Fruit fly (Drosophila melanogaster) whole organism, embryonic: Measurements from ENCODE around the gene Cnb.

Experiments used
- Bgb ChIP-seq: fragments of 200-800 bp; sonication (Bioruptor generic); IDR thresholded peaks from 2 replicates; pipeline ENCODE4 v1.3.6; 2022; ENCODE audit warnings: missing biosample characterization, missing genetic modification characterization; ENCODE audit not compliant: partially characterized antibody
- CG10209 ChIP-seq: fragments of 200-800 bp; sonication (Bioruptor generic); optimal IDR thresholded peaks from 3 replicates; lab custom pipeline; 2017; ENCODE audit warnings: missing biosample characterization, mild to moderate bottlenecking, missing genetic modification characterization, missing genetic modification reagents
- CG11560 ChIP-seq: fragments of 200-800 bp; sonication (Bioruptor generic); IDR thresholded peaks from 3 replicates; pipeline ENCODE4 v1.3.6; 2022; ENCODE audit warnings: missing biosample characterization, missing genetic modification characterization
- CG14965 ChIP-seq: fragments of 200-800 bp; sonication (Bioruptor generic); optimal IDR thresholded peaks from 2 replicates; lab custom pipeline; 2016; ENCODE audit warnings: missing biosample characterization, missing genetic modification characterization, borderline replicate concordance
- CG1603 ChIP-seq: fragments of 200-800 bp; sonication (Bioruptor generic); optimal IDR thresholded peaks from 2 replicates; lab custom pipeline; 2019; ENCODE audit warnings: missing biosample characterization, mild to moderate bottlenecking, missing genetic modification characterization, moderate library complexity
- CG17328 ChIP-seq: fragments of 200-800 bp; sonication (Bioruptor generic); IDR thresholded peaks from 2 replicates; pipeline ENCODE4 v1.3.6; 2022; ENCODE audit warnings: missing biosample characterization, missing genetic modification characterization
- CG17912 ChIP-seq: fragments of 200-800 bp; sonication (Bioruptor generic); optimal IDR thresholded peaks from 2 replicates; lab custom pipeline; 2018; ENCODE audit warnings: missing biosample characterization, mild to moderate bottlenecking, missing genetic modification characterization
- CG2120 ChIP-seq: fragments of 200-800 bp; sonication (Bioruptor generic); optimal IDR thresholded peaks from 3 replicates; lab custom pipeline; 2016; ENCODE audit warnings: missing biosample characterization, missing genetic modification characterization
- CG2712 ChIP-seq: fragments of 200-800 bp; optimal IDR thresholded peaks from 3 replicates; lab custom pipeline; 2019; ENCODE audit warnings: missing biosample characterization, mild to moderate bottlenecking, missing genetic modification characterization, moderate library complexity
- CG3065 ChIP-seq: fragments of 200-800 bp; sonication (Bioruptor generic); optimal IDR thresholded peaks from 2 replicates; lab custom pipeline; 2016; ENCODE audit warnings: missing biosample characterization, missing genetic modification characterization
- CG32767 ChIP-seq: fragments of 200-800 bp; sonication (Bioruptor generic); IDR thresholded peaks from 2 replicates; pipeline ENCODE4 v1.3.6; 2022; ENCODE audit warnings: missing biosample characterization, missing genetic modification characterization
- CG3407 ChIP-seq: fragments of 200-800 bp; sonication (Bioruptor generic); optimal IDR thresholded peaks from 2 replicates; lab custom pipeline; 2018; ENCODE audit warnings: missing biosample characterization, mild to moderate bottlenecking, missing genetic modification characterization
- CG34224 ChIP-seq: fragments of 200-800 bp; sonication (Bioruptor generic); IDR thresholded peaks from 3 replicates; pipeline ENCODE4 v1.3.6; 2022; ENCODE audit warnings: missing biosample characterization, missing genetic modification characterization; ENCODE audit not compliant: partially characterized antibody
- CG5245 ChIP-seq: fragments of 200-800 bp; sonication (Bioruptor generic); optimal IDR thresholded peaks from 3 replicates; lab custom pipeline; 2016; ENCODE audit warnings: missing biosample characterization, missing genetic modification characterization
- CG6765 ChIP-seq: fragments of 200-800 bp; sonication (Bioruptor generic); optimal IDR thresholded peaks from 3 replicates; lab custom pipeline; 2017; ENCODE audit warnings: missing biosample characterization, mild to moderate bottlenecking, missing genetic modification characterization
- CG6791 ChIP-seq: fragments of 200-800 bp; sonication (Bioruptor generic); IDR thresholded peaks from 3 replicates; pipeline ENCODE4 v1.3.6; 2022; ENCODE audit warnings: missing biosample characterization, missing genetic modification characterization; ENCODE audit not compliant: partially characterized antibody
- CG7839 ChIP-seq: fragments of 200-800 bp; sonication (Bioruptor generic); optimal IDR thresholded peaks from 3 replicates; lab custom pipeline; 2018; ENCODE audit warnings: missing biosample characterization, mild to moderate bottlenecking, missing genetic modification characterization, moderate library complexity
- CoRest ChIP-seq: fragments of 200-800 bp; sonication (Bioruptor generic); optimal IDR thresholded peaks from 3 replicates; lab custom pipeline; 2018; ENCODE audit warnings: missing biosample characterization, mild to moderate bottlenecking, missing genetic modification characterization, moderate library complexity
- D19A ChIP-seq: fragments of 200-800 bp; optimal IDR thresholded peaks from 3 replicates; lab custom pipeline; 2019; ENCODE audit warnings: missing biosample characterization, mild to moderate bottlenecking, missing genetic modification characterization, moderate library complexity
- Dfd ChIP-seq, 2 experiments: fragments of >200 bp; optimal IDR thresholded peaks; 2 replicates each; lab custom pipeline; 2017; ENCODE audit warnings: missing biosample characterization in 2 of 2, missing genetic modification characterization in 2 of 2
- Ptx1 ChIP-seq: fragments of 200-800 bp; sonication (Bioruptor generic); IDR thresholded peaks from 2 replicates; pipeline ENCODE4 v1.3.6; 2022; ENCODE audit warnings: missing biosample characterization, missing genetic modification characterization
- TFAM ChIP-seq: fragments of 200-800 bp; sonication (Bioruptor generic); optimal IDR thresholded peaks from 2 replicates; lab custom pipeline; 2017; ENCODE audit warnings: missing biosample characterization, missing genetic modification characterization, inconsistent platforms
- Xbp1 ChIP-seq: fragments of 200-800 bp; sonication (Bioruptor generic); optimal IDR thresholded peaks from 3 replicates; lab custom pipeline; 2016; ENCODE audit warnings: missing biosample characterization, mild to moderate bottlenecking, missing genetic modification characterization
- cg ChIP-seq: fragments of 200-800 bp; sonication (Bioruptor generic); optimal IDR thresholded peaks from 3 replicates; lab custom pipeline; 2019; ENCODE audit warnings: missing biosample characterization, mild to moderate bottlenecking, missing genetic modification characterization, moderate library complexity
- chm ChIP-seq: fragments of 200-800 bp; sonication (Bioruptor generic); IDR thresholded peaks from 2 replicates; pipeline ENCODE4 v1.3.6; 2022; ENCODE audit warnings: missing biosample characterization, missing genetic modification characterization
- dysf ChIP-seq: fragments of 200-800 bp; sonication (Bioruptor generic); IDR thresholded peaks from 3 replicates; pipeline ENCODE4 v1.3.6; 2022; ENCODE audit warnings: missing biosample characterization, missing genetic modification characterization
- fd102C ChIP-seq: fragments of 200-800 bp; sonication (Bioruptor generic); optimal IDR thresholded peaks from 2 replicates; lab custom pipeline; 2018; ENCODE audit warnings: missing biosample characterization, mild to moderate bottlenecking, missing genetic modification characterization, moderate library complexity
- gfzf ChIP-seq: fragments of 200-800 bp; sonication (Bioruptor generic); optimal IDR thresholded peaks from 2 replicates; lab custom pipeline; 2016; ENCODE audit warnings: missing biosample characterization, mild to moderate bottlenecking, missing genetic modification characterization, moderate library complexity
- gsb-n ChIP-seq: fragments of 200-800 bp; sonication (Bioruptor generic); optimal IDR thresholded peaks from 3 replicates; lab custom pipeline; 2018; ENCODE audit warnings: missing biosample characterization, mild to moderate bottlenecking, missing genetic modification characterization
- jumu ChIP-seq: fragments of 200-800 bp; sonication (Bioruptor generic); optimal IDR thresholded peaks from 3 replicates; lab custom pipeline; 2016; ENCODE audit warnings: missing biosample characterization, missing genetic modification characterization
- kay ChIP-seq: fragments of 200-800 bp; sonication (Bioruptor generic); optimal IDR thresholded peaks from 2 replicates; lab custom pipeline; 2016; ENCODE audit warnings: missing biosample characterization, missing genetic modification characterization
- klu ChIP-seq: fragments of 200-800 bp; sonication (Bioruptor generic); IDR thresholded peaks from 2 replicates; pipeline ENCODE4 v1.3.6; 2022; ENCODE audit warnings: missing biosample characterization, missing genetic modification characterization
- lab ChIP-seq: fragments of 200-800 bp; sonication (Bioruptor generic); optimal IDR thresholded peaks from 3 replicates; lab custom pipeline; 2017; ENCODE audit warnings: missing biosample characterization, missing genetic modification characterization, mild to moderate bottlenecking, moderate library complexity, missing genetic modification reagents
- lilli ChIP-seq: fragments of 200-800 bp; sonication (Bioruptor generic); optimal IDR thresholded peaks from 3 replicates; lab custom pipeline; 2016; ENCODE audit warnings: missing biosample characterization, missing genetic modification characterization
- lov ChIP-seq, 2 experiments: fragments of 200-800 bp in 1 of 2; fragments of >200 bp in 1 of 2; sonication (Bioruptor generic) in 1 of 2; IDR thresholded peaks in 1 of 2; optimal IDR thresholded peaks in 1 of 2; 2 replicates in 1 of 2; 3 replicates in 1 of 2; pipeline versions ENCODE4 v1.3.6 to Lab custom; 2017 to 2022; ENCODE audit warnings: missing biosample characterization in 1 of 2, missing genetic modification characterization in 1 of 2
- luna ChIP-seq: fragments of 200-800 bp; sonication (Bioruptor generic); optimal IDR thresholded peaks from 2 replicates; lab custom pipeline; 2016; ENCODE audit warnings: missing biosample characterization, missing genetic modification characterization
- mirr ChIP-seq: fragments of 200-800 bp; sonication (Bioruptor generic); optimal IDR thresholded peaks from 3 replicates; lab custom pipeline; 2018; ENCODE audit warnings: missing biosample characterization, mild to moderate bottlenecking, missing genetic modification characterization
- nerfin-1 ChIP-seq: fragments of 200-800 bp; sonication (Bioruptor generic); optimal IDR thresholded peaks from 3 replicates; lab custom pipeline; 2019; ENCODE audit warnings: missing biosample characterization, mild to moderate bottlenecking, missing genetic modification characterization, moderate library complexity
- nmo ChIP-seq: fragments of 200-800 bp; sonication (Bioruptor generic); optimal IDR thresholded peaks from 2 replicates; lab custom pipeline; 2018; ENCODE audit warnings: missing biosample characterization, mild to moderate bottlenecking, missing genetic modification characterization, moderate library complexity
- pan ChIP-seq, 4 experiments: fragments of >200 bp in 3 of 4; fragments of 200-800 bp in 1 of 4; sonication (Bioruptor generic) in 1 of 4; optimal IDR thresholded peaks in 3 of 4; IDR thresholded peaks in 1 of 4; 2 replicates each; pipeline versions ENCODE4 v1.3.6 to Lab custom; 2017 to 2022; ENCODE audit warnings: missing biosample characterization in 2 of 4, missing genetic modification characterization in 2 of 4, mixed read lengths in 1 of 4
- pita ChIP-seq: fragments of 200-800 bp; sonication (Bioruptor generic); optimal IDR thresholded peaks from 2 replicates; lab custom pipeline; 2017; ENCODE audit warnings: missing biosample characterization, mild to moderate bottlenecking, missing genetic modification characterization
- run ChIP-seq: fragments of 200-800 bp; sonication (Bioruptor generic); optimal IDR thresholded peaks from 3 replicates; lab custom pipeline; 2018; ENCODE audit warnings: missing biosample characterization, mild to moderate bottlenecking, missing genetic modification characterization
- schlank ChIP-seq: fragments of 200-800 bp; sonication (Bioruptor generic); optimal IDR thresholded peaks from 2 replicates; lab custom pipeline; 2018; ENCODE audit warnings: missing biosample characterization, mild to moderate bottlenecking, missing genetic modification characterization
- so ChIP-seq: fragments of 200-800 bp; sonication (Bioruptor generic); IDR thresholded peaks from 3 replicates; pipeline ENCODE4 v1.3.6; 2022; ENCODE audit warnings: missing biosample characterization, missing genetic modification characterization
- sr ChIP-seq: fragments of 200-800 bp; sonication (Bioruptor generic); IDR thresholded peaks from 3 replicates; pipeline ENCODE4 v1.3.6; 2022; ENCODE audit warnings: missing biosample characterization, missing genetic modification characterization
- twi ChIP-seq: fragments of 200-800 bp; optimal IDR thresholded peaks from 2 replicates; lab custom pipeline; 2019; ENCODE audit warnings: missing biosample characterization, mild to moderate bottlenecking, missing genetic modification characterization, moderate library complexity
- usp ChIP-seq: fragments of >200 bp; optimal IDR thresholded peaks from 2 replicates; lab custom pipeline; 2017; ENCODE audit warnings: missing biosample characterization, missing genetic modification characterization
- vnd ChIP-seq: fragments of 200-800 bp; sonication (Bioruptor generic); IDR thresholded peaks from 3 replicates; pipeline ENCODE4 v1.3.6; 2022; ENCODE audit warnings: missing biosample characterization, missing genetic modification characterization; ENCODE audit not compliant: partially characterized antibody
- zfh2 ChIP-seq: fragments of 200-800 bp; sonication (Bioruptor generic); optimal IDR thresholded peaks from 2 replicates; lab custom pipeline; 2016; ENCODE audit warnings: missing biosample characterization, missing genetic modification characterization

Gene Cnb

DNA sequence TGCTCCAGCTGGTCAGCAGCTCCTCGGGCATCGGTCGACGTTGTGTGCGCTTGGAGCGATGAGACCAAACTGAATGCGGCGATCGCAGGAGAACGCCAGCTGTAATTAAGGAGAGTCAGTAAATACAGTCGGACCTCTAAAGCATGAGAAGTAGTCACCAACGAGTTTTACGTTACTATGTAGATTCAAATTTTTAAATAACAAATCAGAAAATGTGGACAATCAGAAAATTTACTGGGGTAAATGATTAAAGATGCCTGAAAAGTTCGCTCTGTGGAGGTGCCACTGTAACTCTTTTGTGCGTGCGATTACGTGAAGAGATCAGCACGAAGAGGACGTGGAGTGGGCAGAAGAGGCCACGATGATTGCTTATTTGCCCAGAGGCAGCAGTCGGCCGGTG lies 15.6 kb downstream of the Cnb start, which contains the start of gene SCOT (continued):
- TF ChIP-seq CG10209 (peak; percentile 66), lilli (no peak), jumu (GFP tag; lab: Kevin White, UChicago) (peak; percentile 68), pita (no peak), mirr (GFP tag; lab: Kevin White, UChicago) (no peak), CG7839 (no peak), Xbp1 (peak; percentile 73), gfzf (GFP tag; lab: Kevin White, UChicago) (no peak), D19A (tag; lab: Kevin White, UChicago) (no peak), Bgb (no peak), CG5245 (GFP tag; lab: Kevin White, UChicago) (peak; percentile 40), chm (GFP tag; lab: Robert Waterston, UW) (peak; percentile 69; the same call in 1 of the 2 replicates), dysf (GFP tag; lab: Robert Waterston, UW) (peak; percentile 87), luna (GFP tag; lab: Kevin White, UChicago) (no peak), CG17912 (no peak), schlank (tag; lab: Kevin White, UChicago) (no peak), Ptx1 (GFP tag; lab: Robert Waterston, UW) (peak; percentile 90), lov (optimal IDR thresholded peaks at IDR 0.05; lab: Kevin White, UChicago) (no peak), lov (GFP tag; IDR thresholded peaks at IDR 0.05; lab: Robert Waterston, UW) (0 out of 3 replicates have a peak, but pooled peaks have one; percentile 65), CoRest (tag; lab: Kevin White, UChicago) (peak; percentile 64), CG34224 (GFP tag; lab: Robert Waterston, UW) (no peak), vnd (GFP tag; lab: Robert Waterston, UW) (no peak), run (tag; lab: Kevin White, UChicago) (peak; percentile 61), kay (no peak), so (GFP tag; lab: Robert Waterston, UW) (peak; percentile 66; the same call in 2 of the 3 replicates), TFAM (GFP tag; lab: Kevin White, UChicago) (no peak), CG2712 (tag; lab: Kevin White, UChicago) (no peak), CG3407 (GFP tag; lab: Kevin White, UChicago) (no peak), nerfin-1 (tag; lab: Kevin White, UChicago) (no peak), nmo (peak; percentile 76), CG3065 (GFP tag; lab: Kevin White, UChicago) (no peak), gsb-n (tag; lab: Kevin White, UChicago) (no peak), sr (GFP tag; lab: Robert Waterston, UW) (peak; percentile 67), CG6791 (GFP tag; lab: Robert Waterston, UW) (no peak), Dfd (GFP tag; optimal IDR thresholded peaks at IDR 0.05; lab: Kevin White, UChicago) (no peak), lab (no peak), pan (optimal IDR thresholded peaks at IDR 0.05; lab: Kevin White, UChicago) (no peak), pan (GFP tag; optimal IDR thresholded peaks at IDR 0.05 in 1 of 2, IDR thresholded peaks at IDR 0.05 in 1 of 2) (peak in 1 of 2 experiments; percentile 89), CG2120 (GFP tag; lab: Kevin White, UChicago) (no peak), CG11560 (tag; lab: Robert Waterston, UW) (peak; percentile 66; the same call in 2 of the 3 replicates), CG1603 (tag; lab: Kevin White, UChicago) (no peak), zfh2 (peak; percentile 18), fd102C (GFP tag; lab: Kevin White, UChicago) (no peak), klu (GFP tag; lab: Robert Waterston, UW) (peak; percentile 62; the same call in 1 of the 2 replicates), CG17328 (peak; percentile 83), twi (tag; lab: Kevin White, UChicago) (no peak), usp (no peak), CG32767 (peak; percentile 71; the same call in 1 of the 2 replicates), cg (no peak), CG6765 (GFP tag; lab: Kevin White, UChicago) (no peak), CG14965 (GFP tag; lab: Kevin White, UChicago) (no peak)
